Worm (Caenorhabditis elegans) whole organism, early embryonic: ENCODE measurements around the gene tpa-1.

Experiments
- B0310.2 ChIP-seq: sonication (generic microtip); optimal IDR thresholded peaks from 2 replicates; lab custom pipeline; 2016; ENCODE audit warnings: mild to moderate bottlenecking, missing genetic modification characterization, missing compliant biosample characterization
- F13C5.2 ChIP-seq: sonication (generic microtip); optimal IDR thresholded peaks from 2 replicates; lab custom pipeline; 2017; ENCODE audit warnings: mild to moderate bottlenecking, missing genetic modification characterization, inconsistent platforms, missing compliant biosample characterization
- aly-1 ChIP-seq: sonication (generic microtip); optimal IDR thresholded peaks from 2 replicates; lab custom pipeline; 2016; ENCODE audit warnings: missing genetic modification characterization, missing compliant biosample characterization
- ama-1 ChIP-seq: fragments of 150-350 bp; optimal IDR thresholded peaks from 2 replicates; lab custom pipeline; 2014
- ceh-13 ChIP-seq: fragments of 200-800 bp; sonication (Bioruptor generic); optimal IDR thresholded peaks from 2 replicates; lab custom pipeline; 2018; ENCODE audit warnings: mild to moderate bottlenecking, missing genetic modification characterization, missing compliant biosample characterization
- ceh-36 ChIP-seq: sonication (generic microtip); optimal IDR thresholded peaks from 2 replicates; lab custom pipeline; 2016; ENCODE audit warnings: missing genetic modification characterization, inconsistent platforms, missing compliant biosample characterization
- ets-7 ChIP-seq: sonication (generic microtip); optimal IDR thresholded peaks from 2 replicates; lab custom pipeline; 2016; ENCODE audit warnings: missing genotype, missing genetic modification characterization, missing compliant biosample characterization
- flt-1 ChIP-seq: fragments of 200-800 bp; sonication (Bioruptor generic); IDR thresholded peaks from 2 replicates; pipeline ENCODE4 v1.3.6; 2022; ENCODE audit warnings: missing genetic modification characterization, missing compliant biosample characterization
- hmbx-1 ChIP-seq: sonication (generic microtip); optimal IDR thresholded peaks from 2 replicates; lab custom pipeline; 2016; ENCODE audit warnings: mild to moderate bottlenecking, missing genetic modification characterization, missing compliant biosample characterization
- hmg-4 ChIP-seq: fragments of 200-800 bp; sonication (Bioruptor generic); optimal IDR thresholded peaks from 2 replicates; lab custom pipeline; 2018; ENCODE audit warnings: mild to moderate bottlenecking, missing genetic modification characterization, missing compliant biosample characterization
- hnd-1 ChIP-seq: sonication (generic microtip); optimal IDR thresholded peaks from 2 replicates; lab custom pipeline; 2016; ENCODE audit warnings: missing genetic modification characterization, missing compliant biosample characterization
- pes-1 ChIP-seq: fragments of 200-800 bp; sonication (Bioruptor generic); IDR thresholded peaks from 2 replicates; pipeline ENCODE4 v1.3.6; 2022; ENCODE audit warnings: missing genetic modification reagents, missing genetic modification characterization, missing compliant biosample characterization
- scrt-1 ChIP-seq: fragments of 200-800 bp; sonication (Bioruptor generic); IDR thresholded peaks from 2 replicates; pipeline ENCODE4 v1.3.6; 2022; ENCODE audit warnings: missing genetic modification characterization, missing compliant biosample characterization
- sea-1 ChIP-seq: fragments of 200-800 bp; sonication (Bioruptor generic); conservative IDR thresholded peaks from 2 replicates; pipeline ENCODE4 v1.3.6; 2022; ENCODE audit warnings: missing genetic modification characterization, missing compliant biosample characterization
- tbx-11 ChIP-seq: fragments of 200-800 bp; sonication (Bioruptor generic); IDR thresholded peaks from 2 replicates; pipeline ENCODE4 v1.3.6; 2022; ENCODE audit warnings: missing genetic modification characterization, missing compliant biosample characterization
- tbx-37 ChIP-seq: fragments of 200-800 bp; sonication (Bioruptor generic); conservative IDR thresholded peaks from 2 replicates; pipeline ENCODE4 v1.3.6; 2022; ENCODE audit warnings: missing genetic modification reagents, missing genetic modification characterization, missing compliant biosample characterization
- tra-4 ChIP-seq: sonication (generic microtip); optimal IDR thresholded peaks from 2 replicates; lab custom pipeline; 2017; ENCODE audit warnings: missing genetic modification characterization, missing compliant biosample characterization

tpa-1 gene

ce11 chrIV:125881-126781 lies 34.4 kb downstream of the tpa-1 start, which contains the start of the genes grld-1 and cox-6C:
grld-1 (minus strand) TSS chrIV:125931.
cox-6C (plus strand) TSS chrIV:126731.
- peak; percentile 68 for TF ChIP-seq F13C5.2 (tag; lab: Kevin White, UChicago)
- TF ChIP-seq hmg-4 (GFP tag; lab: Kevin White, UChicago), result no peak

- TF ChIP-seq ama-1 (no peak), tbx-11 (GFP tag; lab: Robert Waterston, UW) (0 out of 2 replicates have a peak, but pooled peaks have one; percentile 6), B0310.2 (tag; lab: Kevin White, UChicago) (peak; percentile 49), hmg-4 (GFP tag; lab: Kevin White, UChicago) (peak; percentile 46)
Measured at ce11 chrIV:128525-128924, 36.7 kb downstream of the tpa-1 start.

DNA sequence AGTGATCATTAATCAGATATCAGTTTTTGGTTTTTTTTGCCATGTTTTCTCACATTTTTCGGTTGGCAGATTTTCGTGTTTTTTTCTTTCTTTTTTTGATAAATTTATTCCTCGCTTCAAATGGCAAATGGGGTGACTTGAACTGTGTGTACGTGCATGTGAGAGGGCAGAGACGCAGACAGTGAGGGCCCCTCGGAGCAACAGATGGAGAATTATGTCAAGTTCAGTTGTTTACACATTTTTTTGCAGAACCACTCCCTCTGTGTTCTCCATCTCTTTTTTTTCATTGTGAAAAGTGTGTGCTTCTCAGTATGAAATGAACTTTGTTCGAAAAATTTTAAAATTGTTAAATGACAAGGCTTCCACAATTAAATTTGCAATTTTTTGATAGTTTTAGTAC lies 38.4 kb downstream of the tpa-1 start:
- no peak for TF ChIP-seq hmbx-1 (tag; lab: Kevin White, UChicago)
- TF ChIP-seq B0310.2 (tag; lab: Kevin White, UChicago), result no peak
- no peak for TF ChIP-seq ceh-36 (tag; lab: Kevin White, UChicago)
- no peak for TF ChIP-seq flt-1 (GFP tag; lab: Robert Waterston, UW)
- TF ChIP-seq tbx-11 (GFP tag; lab: Robert Waterston, UW), result no peak
- no peak for TF ChIP-seq ama-1
- no peak for TF ChIP-seq ets-7 (tag; lab: Kevin White, UChicago)
- TF ChIP-seq F13C5.2 (tag; lab: Kevin White, UChicago), result no peak
- no peak for TF ChIP-seq pes-1 (GFP tag; lab: Robert Waterston, UW)
- no peak for TF ChIP-seq scrt-1 (GFP tag; lab: Robert Waterston, UW)
- TF ChIP-seq tbx-37 (GFP tag; lab: Robert Waterston, UW), result no peak
- no peak for TF ChIP-seq hnd-1
- no peak for TF ChIP-seq tra-4
- no peak for TF ChIP-seq hmg-4 (GFP tag; lab: Kevin White, UChicago)
- TF ChIP-seq aly-1, result no peak
- no peak for TF ChIP-seq ceh-13 (GFP tag; lab: Kevin White, UChicago)

DNA sequence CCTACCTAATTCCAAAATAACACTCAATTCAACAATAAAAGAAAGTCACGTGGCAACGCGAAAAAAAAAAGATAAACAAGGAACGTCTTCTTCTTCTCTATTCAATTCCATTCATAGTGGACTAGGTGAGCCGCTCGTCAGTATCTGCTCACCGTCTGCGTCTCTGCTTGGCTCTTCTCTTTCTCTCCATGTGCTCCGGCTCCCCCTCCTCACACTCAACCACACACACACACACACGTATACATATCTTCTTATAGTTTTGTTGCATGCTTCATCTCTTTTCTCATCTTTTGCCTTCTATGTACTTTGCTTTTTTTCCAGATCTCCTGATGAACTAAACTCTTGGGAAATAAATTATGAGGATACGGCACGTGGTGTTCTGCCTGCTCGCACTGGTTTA lies 40.3 kb downstream of the tpa-1 start, which contains the start of gene daf-1:
Gene daf-1 (plus strand): TSS at position 322 of the 400 bp plus-strand sequence.
- TF ChIP-seq tbx-37 (GFP tag; lab: Robert Waterston, UW) (no peak), ceh-36 (tag; lab: Kevin White, UChicago) (no peak), hmg-4 (GFP tag; lab: Kevin White, UChicago) (no peak), pes-1 (GFP tag; lab: Robert Waterston, UW) (no peak)

ce11 chrIV:133968-134367 lies 42.2 kb downstream of the tpa-1 start:
- TF ChIP-seq hmg-4 (GFP tag; lab: Kevin White, UChicago) (no peak), ama-1 (no peak), ceh-36 (tag; lab: Kevin White, UChicago) (no peak), hmbx-1 (tag; lab: Kevin White, UChicago) (no peak), hnd-1 (no peak), tra-4 (no peak), aly-1 (no peak), tbx-37 (GFP tag; lab: Robert Waterston, UW) (no peak), flt-1 (GFP tag; lab: Robert Waterston, UW) (no peak), ets-7 (tag; lab: Kevin White, UChicago) (no peak), ceh-13 (GFP tag; lab: Kevin White, UChicago) (no peak), scrt-1 (GFP tag; lab: Robert Waterston, UW) (no peak)

DNA sequence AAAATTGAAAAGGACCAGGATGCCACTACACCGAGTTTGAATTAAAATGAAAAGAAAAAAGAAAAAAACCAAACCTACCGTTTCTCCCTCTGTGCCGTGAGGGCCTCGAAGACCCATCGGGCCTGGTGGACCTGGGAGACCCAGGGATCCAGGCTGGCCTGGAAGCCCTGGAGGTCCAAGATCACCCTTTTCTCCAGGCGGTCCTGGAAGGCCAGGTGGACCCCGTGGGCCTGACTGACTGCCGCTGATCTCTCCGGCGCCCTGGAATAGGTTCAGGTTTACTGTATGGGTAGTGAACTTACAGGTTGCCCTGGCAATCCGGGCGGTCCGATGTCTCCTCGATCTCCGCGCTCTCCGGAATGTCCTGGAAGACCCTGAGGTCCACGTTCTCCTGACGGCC lies 47.9 kb downstream of the tpa-1 start:
- TF ChIP-seq ceh-13 (GFP tag; lab: Kevin White, UChicago) (no peak), tra-4 (no peak), flt-1 (GFP tag; lab: Robert Waterston, UW) (no peak), hmbx-1 (tag; lab: Kevin White, UChicago) (no peak), hmg-4 (GFP tag; lab: Kevin White, UChicago) (no peak), aly-1 (no peak), B0310.2 (tag; lab: Kevin White, UChicago) (no peak), ceh-36 (tag; lab: Kevin White, UChicago) (no peak), tbx-37 (GFP tag; lab: Robert Waterston, UW) (no peak), tbx-11 (GFP tag; lab: Robert Waterston, UW) (no peak), ets-7 (tag; lab: Kevin White, UChicago) (no peak)

ce11 chrIV:141022-141421 lies 49.2 kb downstream of the tpa-1 start:
- TF ChIP-seq pes-1 (GFP tag; lab: Robert Waterston, UW) (no peak), ceh-36 (tag; lab: Kevin White, UChicago) (no peak), sea-1 (no peak), hmg-4 (GFP tag; lab: Kevin White, UChicago) (no peak), F13C5.2 (tag; lab: Kevin White, UChicago) (no peak), hmbx-1 (tag; lab: Kevin White, UChicago) (no peak), scrt-1 (GFP tag; lab: Robert Waterston, UW) (no peak), tbx-37 (GFP tag; lab: Robert Waterston, UW) (no peak), B0310.2 (tag; lab: Kevin White, UChicago) (no peak), flt-1 (GFP tag; lab: Robert Waterston, UW) (no peak), ets-7 (tag; lab: Kevin White, UChicago) (no peak), hnd-1 (no peak), tbx-11 (GFP tag; lab: Robert Waterston, UW) (no peak), ama-1 (no peak), tra-4 (no peak), aly-1 (no peak)
